Worm (Caenorhabditis elegans) whole organism, young adult: ENCODE results near the gene R10E4.7.

Experiments used
- C06A6.2 ChIP-seq: fragments of 200-800 bp; sonication (Bioruptor generic); conservative IDR thresholded peaks from 2 replicates; pipeline ENCODE4 v1.3.6; 2022; ENCODE audit warnings: missing genetic modification characterization, missing compliant biosample characterization
- F23B12.7 ChIP-seq: sonication (generic microtip); optimal IDR thresholded peaks from 2 replicates; lab custom pipeline; 2017; ENCODE audit warnings: missing genetic modification characterization, mild to moderate bottlenecking, missing compliant biosample characterization, antibody characterized with exemption, moderate library complexity; ENCODE audit not compliant: insufficient read depth
- ama-1 ChIP-seq, 3 experiments: fragments of 150-350 bp in 1 of 3; sonication (generic microtip) in 2 of 3; optimal IDR thresholded peaks; 2 replicates each; lab custom pipeline; 2014 to 2018; ENCODE audit warnings: missing biosample characterization in 2 of 3, missing genetic modification characterization in 2 of 3, missing genetic modification reagents in 2 of 3
- ceh-27 ChIP-seq: fragments of 200-800 bp; sonication (Bioruptor generic); optimal IDR thresholded peaks from 2 replicates; lab custom pipeline; 2018; ENCODE audit warnings: mild to moderate bottlenecking, missing genetic modification characterization, moderate library complexity, missing compliant biosample characterization
- lin-35 ChIP-seq, 3 experiments: fragments of 150-350 bp in 2 of 3; sonication (generic microtip) in 1 of 3; optimal IDR thresholded peaks; 2 replicates each; lab custom pipeline; 2014 to 2018; ENCODE audit warnings: missing biosample characterization in 3 of 3, missing genetic modification characterization in 3 of 3, missing genetic modification reagents in 3 of 3
- unc-62 ChIP-seq: fragments of 150-350 bp; optimal IDR thresholded peaks from 2 replicates; lab custom pipeline; 2014; ENCODE audit warnings: missing biosample characterization, missing genetic modification reagents, missing genetic modification characterization

DNA sequence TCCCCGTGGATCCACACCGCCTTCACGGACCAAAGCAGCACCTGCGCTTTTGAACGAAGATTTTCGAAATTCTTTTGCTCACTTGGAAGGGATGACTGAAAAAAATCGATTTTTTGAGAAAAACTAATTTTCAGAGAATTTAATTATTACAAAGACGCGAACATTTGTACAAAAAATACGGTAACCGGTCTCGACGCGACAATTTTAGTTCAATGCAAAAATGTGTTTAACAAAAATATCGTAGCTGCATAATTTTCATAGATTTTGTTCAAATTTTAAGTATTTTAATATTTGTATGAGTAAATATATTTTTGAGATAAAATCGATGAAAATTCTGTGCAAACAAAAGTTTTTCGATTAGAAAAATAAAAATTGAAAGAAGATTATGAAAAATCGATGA, 31.6 kb upstream of the R10E4.7 start, which contains the start of gene T08A11.1:
- TF ChIP-seq ama-1 (optimal IDR thresholded peaks at IDR 0.05; lab: Kevin White, UChicago) (no peak), ama-1 (GFP tag; optimal IDR thresholded peaks at IDR 0.05; lab: Kevin White, UChicago) (no peak), F23B12.7 (tag; lab: Kevin White, UChicago) (no peak), ceh-27 (no peak), unc-62 (GFP tag; lab: Kevin White, UChicago) (no peak), C06A6.2 (GFP tag; lab: Robert Waterston, UW) (no peak), lin-35 (GFP tag; optimal IDR thresholded peaks at IDR 0.05; lab: Kevin White, UChicago) (no peak)
